Fruit fly (Drosophila melanogaster) whole organism, adult: Measurements from ENCODE around the gene CG42709.

Source experiments
- CG33017 ChIP-seq: fragments of 200-800 bp; sonication (Bioruptor generic); optimal IDR thresholded peaks from 2 replicates; lab custom pipeline; 2018; ENCODE audit warnings: missing biosample characterization, mild to moderate bottlenecking, missing genetic modification characterization, moderate library complexity
- CG7101 ChIP-seq: fragments of 200-800 bp; sonication (Bioruptor generic); optimal IDR thresholded peaks from 2 replicates; lab custom pipeline; 2018; ENCODE audit warnings: missing biosample characterization, mild to moderate bottlenecking, missing genetic modification characterization, moderate library complexity
- Hr96 ChIP-seq: fragments of 200-800 bp; sonication (Bioruptor generic); optimal IDR thresholded peaks from 2 replicates; lab custom pipeline; 2016; ENCODE audit warnings: missing biosample characterization, missing genetic modification characterization
- bab1 ChIP-seq: fragments of 200-800 bp; sonication (Bioruptor generic); optimal IDR thresholded peaks from 3 replicates; lab custom pipeline; 2019; ENCODE audit warnings: missing biosample characterization, mild to moderate bottlenecking, missing genetic modification characterization, moderate library complexity
- kay ChIP-seq: fragments of 200-800 bp; sonication (Bioruptor generic); peaks from one replicate; lab custom pipeline; 2016; ENCODE audit warnings: missing biosample characterization, missing genetic modification characterization, borderline replicate concordance
- pad ChIP-seq: fragments of 200-800 bp; sonication (Bioruptor generic); optimal IDR thresholded peaks from 3 replicates; lab custom pipeline; 2017; ENCODE audit warnings: missing biosample characterization, missing genetic modification characterization, mild to moderate bottlenecking, moderate library complexity, missing genetic modification reagents

DNA sequence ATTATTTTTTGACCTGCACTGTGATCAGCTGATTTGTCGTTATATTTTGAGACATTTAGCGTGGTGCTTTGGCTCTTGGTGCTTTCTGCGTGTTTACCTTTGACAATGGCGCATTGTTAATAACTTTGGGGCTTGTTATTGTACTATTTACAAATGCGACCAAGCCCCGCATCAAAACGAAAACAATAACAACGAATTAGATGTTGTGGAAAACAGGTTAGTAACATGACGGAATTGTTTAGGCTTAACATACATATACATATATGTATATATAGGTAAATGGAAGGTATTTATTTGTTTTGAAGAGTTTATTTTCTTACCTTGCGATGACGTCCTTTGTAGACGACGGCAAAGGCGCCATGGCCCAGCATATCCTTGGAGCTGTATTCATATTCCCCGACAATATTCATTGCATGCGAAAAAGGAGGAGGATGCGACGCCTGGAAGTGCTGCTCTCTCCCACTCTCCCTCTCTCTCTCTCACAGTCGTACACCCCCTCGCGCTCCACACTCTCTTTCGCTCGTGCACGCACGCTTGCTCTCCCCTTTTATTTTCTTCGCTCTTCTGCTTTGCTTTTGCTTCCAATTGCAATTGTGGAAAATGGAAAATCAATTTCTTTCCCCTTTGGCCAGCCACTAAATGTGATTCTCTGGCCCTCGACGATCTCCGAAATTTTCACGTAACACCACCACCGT is 14.2 kb downstream of the CG42709 start:
- no peak for TF ChIP-seq bab1 (GFP tag; lab: Kevin White, UChicago)
- no peak for TF ChIP-seq Hr96 (GFP tag; lab: Kevin White, UChicago)
- TF ChIP-seq kay (GFP tag; lab: Kevin White, UChicago) = no peak
- no peak for TF ChIP-seq pad (GFP tag; lab: Kevin White, UChicago)
- no peak for TF ChIP-seq CG33017 (tag; lab: Kevin White, UChicago)
- no peak for TF ChIP-seq CG7101
